Fruit fly (Drosophila melanogaster): ENCODE results near the gene RabX4.

RabX4 gene

dm6 chr3R:24828234-24828633, at the start of gene RabX4:
Gene RabX4 (minus strand): TSS chr3R:24828409.
- TF ChIP-seq achi (GFP tag; optimal IDR thresholded peaks at IDR 0.05) (no peak), svp (GFP tag) (peak; percentile 57)

- no peak for TF ChIP-seq CG32006 (GFP tag; optimal IDR thresholded peaks at IDR 0.05)
- TF ChIP-seq dsx (GFP tag; optimal IDR thresholded peaks at IDR 0.05; ENCODE audit: poor library complexity, severe bottlenecking), result no peak
- TF ChIP-seq Eip78C (GFP tag), result peak; percentile 85
- TF ChIP-seq CG1621 (tag; optimal IDR thresholded peaks at IDR 0.05), result peak; percentile 82
These were observed 48.7 kb upstream of the RabX4 start, which contains the start of the genes CG11089 and CG31381 for dm6 chr3R:24876843-24877457. Gene CG11089 (plus strand): TSS chr3R:24877045. Gene CG31381 (plus strand): TSS chr3R:24877045.

- TF ChIP-seq Gug (GFP tag; IDR thresholded peaks at IDR 0.05) (peak; percentile 86), CG6808 (GFP tag; optimal IDR thresholded peaks at IDR 0.05) (peak; percentile 47), Blimp-1 (GFP tag; optimal IDR thresholded peaks at IDR 0.05) (peak; percentile 99), dsx (GFP tag; optimal IDR thresholded peaks at IDR 0.05; ENCODE audit: poor library complexity, severe bottlenecking) (peak; percentile 71), CG3919 (GFP tag; optimal IDR thresholded peaks at IDR 0.05) (peak; percentile 88), Met (GFP tag; optimal IDR thresholded peaks at IDR 0.05) (no peak), dac (GFP tag; optimal IDR thresholded peaks at IDR 0.05) (peak; percentile 79), CG6163 (GFP tag; IDR thresholded peaks at IDR 0.05) (peak; percentile 89), esn (GFP tag; optimal IDR thresholded peaks at IDR 0.05) (peak; percentile 77), Sox14 (GFP tag; optimal IDR thresholded peaks at IDR 0.05) (peak; percentile 62), cyc (GFP tag; optimal IDR thresholded peaks at IDR 0.05) (peak; percentile 81), CG32006 (GFP tag; optimal IDR thresholded peaks at IDR 0.05) (peak; percentile 85), fd59A (GFP tag; optimal IDR thresholded peaks at IDR 0.05) (peak; percentile 31), CG6792 (GFP tag; optimal IDR thresholded peaks at IDR 0.05) (peak; percentile 62), achi (GFP tag; optimal IDR thresholded peaks at IDR 0.05) (peak; percentile 81), CG7368 (GFP tag; optimal IDR thresholded peaks at IDR 0.05) (peak; percentile 68), eg (GFP tag; IDR thresholded peaks at IDR 0.05) (peak; percentile 94), CG10669 (GFP tag; optimal IDR thresholded peaks at IDR 0.05) (no peak), acj6 (GFP tag; optimal IDR thresholded peaks at IDR 0.05) (peak; percentile 82), Smox (GFP tag; optimal IDR thresholded peaks at IDR 0.05) (no peak), Ets96B (tag; optimal IDR thresholded peaks at IDR 0.05) (peak; percentile 73), CG34406 (GFP tag; optimal IDR thresholded peaks at IDR 0.05) (peak; percentile 60), Ets21C (GFP tag; optimal IDR thresholded peaks at IDR 0.05) (peak; percentile 66), fd85E (GFP tag; optimal IDR thresholded peaks at IDR 0.05) (no peak), lz (GFP tag; optimal IDR thresholded peaks at IDR 0.05) (peak; percentile 74), CG4318 (GFP tag; optimal IDR thresholded peaks at IDR 0.05) (no peak), CG8119 (GFP tag; IDR thresholded peaks at IDR 0.05) (peak; percentile 76), CG6854 (GFP tag; optimal IDR thresholded peaks at IDR 0.05) (peak; percentile 45), Eip78C (GFP tag) (peak; percentile 86), CG3032 (tag; optimal IDR thresholded peaks at IDR 0.05) (peak; percentile 84), CG11902 (GFP tag; optimal IDR thresholded peaks at IDR 0.05) (peak; percentile 66), CG8319 (GFP tag; optimal IDR thresholded peaks at IDR 0.05) (no peak), Sox102F (GFP tag; optimal IDR thresholded peaks at IDR 0.05) (peak; percentile 35), spab (GFP tag; optimal IDR thresholded peaks at IDR 0.05) (peak; percentile 29), CG15336 (GFP tag; IDR thresholded peaks at IDR 0.05) (peak; percentile 73), vri (GFP tag; optimal IDR thresholded peaks at IDR 0.05) (no peak), ss (GFP tag; optimal IDR thresholded peaks at IDR 0.05) (peak in 1 of 2 experiments; percentile 70), Hr4 (GFP tag; optimal IDR thresholded peaks at IDR 0.05) (peak; percentile 74), Sox15 (GFP tag; optimal IDR thresholded peaks at IDR 0.05) (peak; percentile 58), fkh (GFP tag; optimal IDR thresholded peaks at IDR 0.05) (no peak), CG31627 (GFP tag; optimal IDR thresholded peaks at IDR 0.05) (peak; percentile 77), CG1621 (tag; optimal IDR thresholded peaks at IDR 0.05) (no peak)
These were observed 48.0 kb upstream of the RabX4 start, which contains the start of gene CG3744 for dm6 chr3R:24875939-24876842. Gene CG3744 (minus strand): TSS chr3R:24876654.

Measured in whole organism, prepupa.